Fruit fly (Drosophila melanogaster) whole organism, embryonic: Measurements from ENCODE around the gene Son.

Source experiments
- Ada2b ChIP-seq: fragments of 200-800 bp; sonication (Bioruptor generic); IDR thresholded peaks from 2 replicates; pipeline ENCODE4 v1.3.6; 2022; ENCODE audit warnings: missing biosample characterization, missing genetic modification characterization
- Atf6 ChIP-seq: fragments of 200-800 bp; sonication (Bioruptor generic); IDR thresholded peaks from 2 replicates; pipeline ENCODE4 v1.3.6; 2022; ENCODE audit warnings: missing biosample characterization, missing genetic modification characterization
- CG12219 ChIP-seq: fragments of 200-800 bp; sonication (Bioruptor generic); optimal IDR thresholded peaks from 3 replicates; lab custom pipeline; 2018; ENCODE audit warnings: missing biosample characterization, mild to moderate bottlenecking, missing genetic modification characterization
- CG12769 ChIP-seq: fragments of 200-800 bp; sonication (Bioruptor generic); optimal IDR thresholded peaks from 2 replicates; lab custom pipeline; 2019; ENCODE audit warnings: missing biosample characterization, mild to moderate bottlenecking, missing genetic modification characterization, moderate library complexity
- CG16863 ChIP-seq: fragments of 200-800 bp; sonication (Bioruptor generic); optimal IDR thresholded peaks from 3 replicates; lab custom pipeline; 2016; ENCODE audit warnings: missing biosample characterization, missing genetic modification characterization
- CG17328 ChIP-seq: fragments of 200-800 bp; sonication (Bioruptor generic); IDR thresholded peaks from 2 replicates; pipeline ENCODE4 v1.3.6; 2022; ENCODE audit warnings: missing biosample characterization, missing genetic modification characterization
- CG17359 ChIP-seq: fragments of 200-800 bp; sonication (Bioruptor generic); optimal IDR thresholded peaks from 3 replicates; lab custom pipeline; 2018; ENCODE audit warnings: missing biosample characterization, mild to moderate bottlenecking, missing genetic modification characterization, moderate library complexity
- CG17802 ChIP-seq: fragments of 200-800 bp; sonication (Bioruptor generic); optimal IDR thresholded peaks from 2 replicates; lab custom pipeline; 2018; ENCODE audit warnings: missing biosample characterization, mild to moderate bottlenecking, missing genetic modification characterization, moderate library complexity
- CG17912 ChIP-seq: fragments of 200-800 bp; sonication (Bioruptor generic); optimal IDR thresholded peaks from 2 replicates; lab custom pipeline; 2018; ENCODE audit warnings: missing biosample characterization, mild to moderate bottlenecking, missing genetic modification characterization
- CG18476 ChIP-seq: fragments of 200-800 bp; sonication (Bioruptor generic); optimal IDR thresholded peaks from 2 replicates; lab custom pipeline; 2016; ENCODE audit warnings: missing biosample characterization, mild to moderate bottlenecking, missing genetic modification characterization
- CG2875 ChIP-seq: fragments of 200-800 bp; sonication (Bioruptor generic); optimal IDR thresholded peaks from 2 replicates; lab custom pipeline; 2017; ENCODE audit warnings: missing biosample characterization, mild to moderate bottlenecking, missing genetic modification characterization, missing genetic modification reagents
- CG31224 ChIP-seq: fragments of 200-800 bp; sonication (Bioruptor generic); IDR thresholded peaks from 2 replicates; pipeline ENCODE4 v1.3.6; 2022; ENCODE audit warnings: missing biosample characterization, missing genetic modification characterization
- CG3281 ChIP-seq: fragments of 200-800 bp; sonication (Bioruptor generic); optimal IDR thresholded peaks from 3 replicates; lab custom pipeline; 2017; ENCODE audit warnings: missing biosample characterization, mild to moderate bottlenecking, missing genetic modification characterization
- CG33557 ChIP-seq: fragments of 200-800 bp; sonication (Bioruptor generic); optimal IDR thresholded peaks from 2 replicates; lab custom pipeline; 2019; ENCODE audit warnings: missing biosample characterization, mild to moderate bottlenecking, missing genetic modification characterization, moderate library complexity
- CG34376 ChIP-seq: fragments of 200-800 bp; sonication (Bioruptor generic); optimal IDR thresholded peaks from 2 replicates; lab custom pipeline; 2018; ENCODE audit warnings: missing biosample characterization, mild to moderate bottlenecking, missing genetic modification characterization
- CG34422 ChIP-seq: fragments of 200-800 bp; sonication (Bioruptor generic); IDR thresholded peaks from 3 replicates; pipeline ENCODE4 v1.3.6; 2022; ENCODE audit warnings: missing biosample characterization, missing genetic modification characterization
- CG4404 ChIP-seq: fragments of 200-800 bp; sonication (Bioruptor generic); IDR thresholded peaks from 2 replicates; pipeline ENCODE4 v1.3.6; 2022; ENCODE audit warnings: missing biosample characterization, missing genetic modification characterization
- CG4707 ChIP-seq: fragments of 200-800 bp; sonication (Bioruptor generic); optimal IDR thresholded peaks from 2 replicates; lab custom pipeline; 2018; ENCODE audit warnings: missing biosample characterization, mild to moderate bottlenecking, missing genetic modification characterization, moderate library complexity
- CG7928 ChIP-seq: fragments of 200-800 bp; sonication (Bioruptor generic); optimal IDR thresholded peaks from 2 replicates; lab custom pipeline; 2017; ENCODE audit warnings: missing biosample characterization, mild to moderate bottlenecking, missing genetic modification characterization
- CrebB ChIP-seq: fragments of 200-800 bp; sonication (Bioruptor generic); optimal IDR thresholded peaks from 3 replicates; lab custom pipeline; 2018; ENCODE audit warnings: missing biosample characterization, mild to moderate bottlenecking, missing genetic modification characterization
- Deaf1 ChIP-seq: fragments of 200-800 bp; optimal IDR thresholded peaks from 3 replicates; lab custom pipeline; 2019; ENCODE audit warnings: missing biosample characterization, mild to moderate bottlenecking, missing genetic modification characterization, moderate library complexity
- Dek ChIP-seq: fragments of 200-800 bp; sonication (Bioruptor generic); optimal IDR thresholded peaks from 3 replicates; lab custom pipeline; 2019; ENCODE audit warnings: missing biosample characterization, mild to moderate bottlenecking, missing genetic modification characterization, moderate library complexity
- Elba2 ChIP-seq: fragments of 200-800 bp; sonication (Bioruptor generic); optimal IDR thresholded peaks from 3 replicates; lab custom pipeline; 2016; ENCODE audit warnings: missing biosample characterization, missing genetic modification characterization
- HmgZ ChIP-seq: fragments of 200-800 bp; sonication (Bioruptor generic); optimal IDR thresholded peaks from 2 replicates; lab custom pipeline; 2018; ENCODE audit warnings: missing biosample characterization, mild to moderate bottlenecking, missing genetic modification characterization
- Hmx ChIP-seq: fragments of 200-800 bp; sonication (Bioruptor generic); optimal IDR thresholded peaks from 2 replicates; lab custom pipeline; 2016; ENCODE audit warnings: missing biosample characterization, missing genetic modification characterization
- NfI ChIP-seq: fragments of 200-800 bp; sonication (Bioruptor generic); optimal IDR thresholded peaks from 3 replicates; lab custom pipeline; 2018; ENCODE audit warnings: missing biosample characterization, mild to moderate bottlenecking, missing genetic modification characterization, moderate library complexity
- Side ChIP-seq: fragments of 200-800 bp; sonication (Bioruptor generic); optimal IDR thresholded peaks from 2 replicates; lab custom pipeline; 2016; ENCODE audit warnings: missing biosample characterization, missing genetic modification characterization
- Sry-δ ChIP-seq: fragments of 200-800 bp; sonication (Bioruptor generic); optimal IDR thresholded peaks from 2 replicates; lab custom pipeline; 2016; ENCODE audit warnings: missing biosample characterization, missing genetic modification characterization
- Stat92E ChIP-seq, 3 experiments: fragments of >200 bp in 2 of 3; fragments of 200-800 bp in 1 of 3; sonication (Bioruptor generic) in 1 of 3; optimal IDR thresholded peaks; 2 replicates each; lab custom pipeline; 2017 to 2019; ENCODE audit warnings: missing biosample characterization in 3 of 3, missing genetic modification characterization in 3 of 3, mild to moderate bottlenecking in 1 of 3, moderate library complexity in 1 of 3
- br ChIP-seq: fragments of >200 bp; optimal IDR thresholded peaks from 2 replicates; lab custom pipeline; 2017
- croc ChIP-seq: fragments of 200-800 bp; sonication (Bioruptor generic); conservative IDR thresholded peaks from 3 replicates; pipeline ENCODE4 v1.3.6; 2022; ENCODE audit warnings: missing biosample characterization, missing genetic modification characterization
- dan ChIP-seq: fragments of 200-800 bp; sonication (Bioruptor generic); IDR thresholded peaks from 2 replicates; pipeline ENCODE4 v1.3.6; 2022; ENCODE audit warnings: missing biosample characterization, missing genetic modification characterization
- dmrt99B ChIP-seq: fragments of 200-800 bp; sonication (Bioruptor generic); optimal IDR thresholded peaks from 2 replicates; lab custom pipeline; 2018; ENCODE audit warnings: missing biosample characterization, mild to moderate bottlenecking, missing genetic modification characterization, moderate library complexity
- emc ChIP-seq: fragments of 200-800 bp; sonication (Bioruptor generic); optimal IDR thresholded peaks from 2 replicates; lab custom pipeline; 2016; ENCODE audit warnings: missing biosample characterization, missing genetic modification characterization
- gcm ChIP-seq: fragments of 200-800 bp; sonication (Bioruptor generic); optimal IDR thresholded peaks from 2 replicates; lab custom pipeline; 2019; ENCODE audit warnings: missing biosample characterization, mild to moderate bottlenecking, missing genetic modification characterization, moderate library complexity
- gfzf ChIP-seq: fragments of 200-800 bp; sonication (Bioruptor generic); optimal IDR thresholded peaks from 2 replicates; lab custom pipeline; 2016; ENCODE audit warnings: missing biosample characterization, mild to moderate bottlenecking, missing genetic modification characterization, moderate library complexity
- lola ChIP-seq, 3 experiments: fragments of >200 bp in 2 of 3; fragments of 200-800 bp in 1 of 3; sonication (Bioruptor generic) in 1 of 3; optimal IDR thresholded peaks; 2 replicates each; lab custom pipeline; 2017 to 2019; ENCODE audit warnings: missing biosample characterization in 3 of 3, missing genetic modification characterization in 3 of 3, mild to moderate bottlenecking in 1 of 3, moderate library complexity in 1 of 3
- p53 ChIP-seq: fragments of 200-800 bp; sonication (Bioruptor generic); optimal IDR thresholded peaks from 2 replicates; lab custom pipeline; 2016; ENCODE audit warnings: missing biosample characterization, missing genetic modification characterization
- peb ChIP-seq: fragments of 200-800 bp; sonication (Bioruptor generic); IDR thresholded peaks from 2 replicates; pipeline ENCODE4 v1.3.6; 2022; ENCODE audit warnings: missing biosample characterization, missing genetic modification characterization
- phol ChIP-seq: fragments of 200-800 bp; sonication (Bioruptor generic); optimal IDR thresholded peaks from 3 replicates; lab custom pipeline; 2018; ENCODE audit warnings: missing biosample characterization, mild to moderate bottlenecking, missing genetic modification characterization, moderate library complexity
- pita ChIP-seq: fragments of 200-800 bp; sonication (Bioruptor generic); optimal IDR thresholded peaks from 2 replicates; lab custom pipeline; 2017; ENCODE audit warnings: missing biosample characterization, mild to moderate bottlenecking, missing genetic modification characterization
- pnt ChIP-seq: fragments of 200-800 bp; sonication (Bioruptor generic); optimal IDR thresholded peaks from 3 replicates; lab custom pipeline; 2016; ENCODE audit warnings: missing biosample characterization, missing genetic modification characterization
- row ChIP-seq: fragments of 200-800 bp; sonication (Bioruptor generic); IDR thresholded peaks from 3 replicates; pipeline ENCODE4 v1.3.6; 2022; ENCODE audit warnings: missing biosample characterization, missing genetic modification characterization
- seq ChIP-seq: fragments of 200-800 bp; sonication (Bioruptor generic); IDR thresholded peaks from 2 replicates; pipeline ENCODE4 v1.3.6; 2022; ENCODE audit warnings: missing biosample characterization, missing genetic modification characterization
- so ChIP-seq: fragments of 200-800 bp; sonication (Bioruptor generic); IDR thresholded peaks from 3 replicates; pipeline ENCODE4 v1.3.6; 2022; ENCODE audit warnings: missing biosample characterization, missing genetic modification characterization
- stwl ChIP-seq: fragments of 200-800 bp; sonication (Bioruptor generic); optimal IDR thresholded peaks from 3 replicates; lab custom pipeline; 2018; ENCODE audit warnings: missing biosample characterization, mild to moderate bottlenecking, missing genetic modification characterization, moderate library complexity
- tgo ChIP-seq: fragments of 200-800 bp; sonication (Bioruptor generic); IDR thresholded peaks from 3 replicates; pipeline ENCODE4 v1.3.6; 2022; ENCODE audit warnings: missing biosample characterization, missing genetic modification characterization
- tll ChIP-seq, 2 experiments: fragments of 200-800 bp in 1 of 2; fragments of >200 bp in 1 of 2; sonication (Bioruptor generic) in 1 of 2; optimal IDR thresholded peaks; 2 replicates each; lab custom pipeline; 2017 to 2019; ENCODE audit warnings: missing biosample characterization in 2 of 2, missing genetic modification characterization in 2 of 2, mild to moderate bottlenecking in 1 of 2, moderate library complexity in 1 of 2
- unpg ChIP-seq: fragments of 200-800 bp; sonication (Bioruptor generic); optimal IDR thresholded peaks from 3 replicates; lab custom pipeline; 2018; ENCODE audit warnings: missing biosample characterization, mild to moderate bottlenecking, missing genetic modification characterization, moderate library complexity
- usp ChIP-seq: fragments of >200 bp; optimal IDR thresholded peaks from 2 replicates; lab custom pipeline; 2017; ENCODE audit warnings: missing biosample characterization, missing genetic modification characterization
- zen2 ChIP-seq: fragments of 200-800 bp; sonication (Bioruptor generic); IDR thresholded peaks from 3 replicates; pipeline ENCODE4 v1.3.6; 2022; ENCODE audit warnings: missing biosample characterization, missing genetic modification characterization; ENCODE audit not compliant: partially characterized antibody

Gene Son

DNA sequence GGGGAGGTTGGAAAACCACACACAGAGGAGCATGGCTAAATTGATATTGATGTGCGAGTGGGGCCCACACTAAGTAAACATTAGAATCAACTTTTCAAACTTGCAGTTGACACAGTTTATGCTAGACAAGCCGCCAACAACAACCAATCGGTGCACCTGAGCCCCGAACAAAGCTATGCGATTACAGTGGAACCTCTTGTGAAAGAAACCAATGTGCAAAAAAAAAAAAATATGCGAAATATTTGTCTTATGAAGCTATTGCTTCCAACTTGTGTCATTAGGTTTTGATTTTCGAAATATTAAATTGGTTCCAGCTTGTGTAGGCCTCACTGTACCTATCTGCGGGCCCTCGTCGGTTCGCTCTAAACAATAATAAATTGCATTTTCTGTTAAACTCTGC is 40.5 kb downstream of the Son start (continued):
- TF ChIP-seq seq (peak; percentile 65), CG4404 (GFP tag; lab: Robert Waterston, UW) (peak; percentile 71), CG12769 (tag; lab: Kevin White, UChicago) (peak; percentile 70), CG17802 (tag; lab: Kevin White, UChicago) (peak; percentile 42), CG34422 (GFP tag; lab: Robert Waterston, UW) (peak; percentile 85), phol (peak; percentile 75), CG12219 (peak; percentile 69), p53 (GFP tag; lab: Kevin White, UChicago) (no peak), tll (GFP tag; optimal IDR thresholded peaks at IDR 0.05; lab: Kevin White, UChicago) (no peak), Sry-δ (GFP tag; lab: Kevin White, UChicago) (peak; percentile 27), CG2875 (GFP tag; lab: Kevin White, UChicago) (peak; percentile 59), so (peak; percentile 84), zen2 (GFP tag; lab: Robert Waterston, UW) (no peak), HmgZ (tag; lab: Kevin White, UChicago) (peak; percentile 25), Deaf1 (tag; lab: Kevin White, UChicago) (no peak), CG34376 (GFP tag; lab: Kevin White, UChicago) (no peak), croc (GFP tag; lab: Robert Waterston, UW) (peak; percentile 75), unpg (GFP tag; lab: Kevin White, UChicago) (peak; percentile 76), Elba2 (GFP tag; lab: Kevin White, UChicago) (peak; percentile 21), NfI (peak; percentile 69), row (peak; percentile 82), emc (GFP tag; lab: Kevin White, UChicago) (peak; percentile 29), Dek (tag; lab: Kevin White, UChicago) (peak; percentile 28), gcm (GFP tag; lab: Kevin White, UChicago) (peak; percentile 42), dan (GFP tag; lab: Robert Waterston, UW) (no peak), Side (GFP tag; lab: Kevin White, UChicago) (peak; percentile 66), CG33557 (peak; percentile 19), CG17328 (GFP tag; lab: Robert Waterston, UW) (peak; percentile 88), CG17359 (peak; percentile 83), gfzf (GFP tag; lab: Kevin White, UChicago) (no peak), CG7928 (GFP tag; lab: Kevin White, UChicago) (no peak), CG3281 (GFP tag; lab: Kevin White, UChicago) (peak; percentile 57), Stat92E (GFP tag; optimal IDR thresholded peaks at IDR 0.05; lab: Kevin White, UChicago) (no peak), stwl (tag; lab: Kevin White, UChicago) (no peak), peb (GFP tag; lab: Robert Waterston, UW) (peak; percentile 71), pita (no peak), CG17912 (no peak), pnt (GFP tag; lab: Kevin White, UChicago) (peak; percentile 74), dmrt99B (tag; lab: Kevin White, UChicago) (peak; percentile 82), CG31224 (0 out of 2 replicates have a peak, but pooled peaks have one; percentile 15), Atf6 (GFP tag; lab: Robert Waterston, UW) (peak; percentile 49; the same call in 1 of the 2 replicates), Ada2b (GFP tag; lab: Robert Waterston, UW) (peak; percentile 77), Hmx (no peak), usp (GFP tag; lab: Kevin White, UChicago) (no peak), tgo (GFP tag; lab: Robert Waterston, UW) (peak; percentile 84), CG18476 (GFP tag; lab: Kevin White, UChicago) (peak; percentile 46), CG16863 (GFP tag; lab: Kevin White, UChicago) (peak; percentile 68), lola (GFP tag; optimal IDR thresholded peaks at IDR 0.05; lab: Kevin White, UChicago) (peak in 1 of 3 experiments; percentile 44), br (lab: Kevin White, UChicago) (no peak), CrebB (tag; lab: Kevin White, UChicago) (peak; percentile 57), CG4707 (GFP tag; lab: Kevin White, UChicago) (peak; percentile 48)
